Worm (Caenorhabditis elegans) whole organism, late embryonic: ENCODE data around the gene msp-64.

Source experiments
- C08G9.2 ChIP-seq: sonication (generic microtip); optimal IDR thresholded peaks from 2 replicates; lab custom pipeline; 2016; ENCODE audit warnings: mild to moderate bottlenecking, missing genetic modification characterization, moderate library complexity, missing compliant biosample characterization
- C38D4.7 ChIP-seq: fragments of 200-800 bp; sonication (Bioruptor generic); optimal IDR thresholded peaks from 2 replicates; lab custom pipeline; 2018; ENCODE audit warnings: mild to moderate bottlenecking, missing genetic modification characterization, moderate library complexity, missing compliant biosample characterization
- K02D7.2 ChIP-seq: sonication (generic microtip); optimal IDR thresholded peaks from 2 replicates; lab custom pipeline; 2017; ENCODE audit warnings: mild to moderate bottlenecking, missing genetic modification characterization, missing compliant biosample characterization
- K09A11.1 ChIP-seq: sonication (generic microtip); optimal IDR thresholded peaks from 2 replicates; lab custom pipeline; 2017; ENCODE audit warnings: antibody characterized with exemption, mild to moderate bottlenecking, missing genetic modification characterization, missing compliant biosample characterization; ENCODE audit not compliant: insufficient read depth
- T23F11.4 ChIP-seq: fragments of 200-800 bp; sonication (Bioruptor generic); optimal IDR thresholded peaks from 2 replicates; lab custom pipeline; 2018; ENCODE audit warnings: mild to moderate bottlenecking, missing genetic modification characterization, missing compliant biosample characterization
- Y22D7AL.16 ChIP-seq: sonication (generic microtip); optimal IDR thresholded peaks from 2 replicates; lab custom pipeline; 2016; ENCODE audit warnings: missing genetic modification characterization, missing compliant biosample characterization
- ahr-1 ChIP-seq: sonication (generic microtip); optimal IDR thresholded peaks from 2 replicates; lab custom pipeline; 2016; ENCODE audit warnings: missing genetic modification characterization, missing compliant biosample characterization
- ama-1 ChIP-seq: fragments of 150-350 bp; optimal IDR thresholded peaks from 2 replicates; lab custom pipeline; 2014
- ceh-14 ChIP-seq: sonication (generic microtip); optimal IDR thresholded peaks from 2 replicates; lab custom pipeline; 2016; ENCODE audit warnings: missing genotype, missing genetic modification characterization, missing compliant biosample characterization
- ceh-18 ChIP-seq: sonication (generic microtip); optimal IDR thresholded peaks from 2 replicates; lab custom pipeline; 2016; ENCODE audit warnings: missing genetic modification characterization, missing compliant biosample characterization
- ceh-24 ChIP-seq: sonication (generic microtip); optimal IDR thresholded peaks from 2 replicates; lab custom pipeline; 2016; ENCODE audit warnings: mild to moderate bottlenecking, missing genetic modification characterization, missing compliant biosample characterization
- ceh-34 ChIP-seq: sonication (generic microtip); optimal IDR thresholded peaks from 2 replicates; lab custom pipeline; 2016; ENCODE audit warnings: mild to moderate bottlenecking, missing genetic modification characterization, missing compliant biosample characterization
- ceh-45 ChIP-seq: fragments of 200-800 bp; sonication (Bioruptor generic); IDR thresholded peaks from 2 replicates; pipeline ENCODE4 v1.3.6; 2022; ENCODE audit warnings: missing genetic modification reagents, missing genetic modification characterization, missing compliant biosample characterization
- ceh-48 ChIP-seq: sonication (generic microtip); optimal IDR thresholded peaks from 2 replicates; lab custom pipeline; 2016; ENCODE audit warnings: missing genetic modification characterization, inconsistent platforms, missing compliant biosample characterization
- ceh-9 ChIP-seq: sonication (generic microtip); optimal IDR thresholded peaks from 2 replicates; lab custom pipeline; 2016; ENCODE audit warnings: mild to moderate bottlenecking, missing genetic modification characterization, inconsistent platforms, missing compliant biosample characterization
- dve-1 ChIP-seq: sonication (generic microtip); optimal IDR thresholded peaks from 2 replicates; lab custom pipeline; 2017; ENCODE audit warnings: antibody characterized with exemption, mild to moderate bottlenecking, missing genetic modification characterization, missing compliant biosample characterization
- elt-2 ChIP-seq: sonication (generic microtip); optimal IDR thresholded peaks from 2 replicates; lab custom pipeline; 2016; ENCODE audit warnings: missing genetic modification reagents, missing genetic modification characterization, missing compliant biosample characterization
- elt-4 ChIP-seq: sonication (generic microtip); optimal IDR thresholded peaks from 2 replicates; lab custom pipeline; 2016; ENCODE audit warnings: missing genetic modification characterization, missing compliant biosample characterization
- ets-4 ChIP-seq: sonication (generic microtip); optimal IDR thresholded peaks from 2 replicates; lab custom pipeline; 2016; ENCODE audit warnings: missing genetic modification characterization, missing compliant biosample characterization
- fax-1 ChIP-seq: sonication (generic microtip); optimal IDR thresholded peaks from 2 replicates; lab custom pipeline; 2016; ENCODE audit warnings: missing genotype, missing genetic modification characterization, missing compliant biosample characterization
- fkh-10 ChIP-seq: fragments of 150-350 bp; optimal IDR thresholded peaks from 2 replicates; lab custom pipeline; 2014; ENCODE audit warnings: missing biosample characterization, missing genetic modification reagents, missing genetic modification characterization
- gmeb-2 ChIP-seq: sonication (generic microtip); optimal IDR thresholded peaks from 2 replicates; lab custom pipeline; 2016; ENCODE audit warnings: missing genetic modification characterization, inconsistent platforms, missing compliant biosample characterization
- hlh-15 ChIP-seq: sonication (generic microtip); optimal IDR thresholded peaks from 2 replicates; lab custom pipeline; 2016; ENCODE audit warnings: missing genetic modification characterization, missing compliant biosample characterization
- hlh-6 ChIP-seq: sonication (generic microtip); optimal IDR thresholded peaks from 2 replicates; lab custom pipeline; 2016; ENCODE audit warnings: missing genotype, missing genetic modification characterization, missing compliant biosample characterization
- hlh-8 ChIP-seq: sonication (generic microtip); optimal IDR thresholded peaks from 2 replicates; lab custom pipeline; 2016; ENCODE audit warnings: missing genotype, missing genetic modification characterization, missing compliant biosample characterization
- lim-6 ChIP-seq: sonication (generic microtip); optimal IDR thresholded peaks from 2 replicates; lab custom pipeline; 2016; ENCODE audit warnings: missing genetic modification characterization, missing compliant biosample characterization
- lin-11 ChIP-seq: fragments of 200-800 bp; sonication (Bioruptor generic); optimal IDR thresholded peaks from 2 replicates; lab custom pipeline; 2018; ENCODE audit warnings: mild to moderate bottlenecking, missing genetic modification characterization, missing compliant biosample characterization
- madf-2 ChIP-seq: sonication (generic microtip); optimal IDR thresholded peaks from 2 replicates; lab custom pipeline; 2017; ENCODE audit warnings: missing genetic modification characterization, missing compliant biosample characterization
- nfya-1 ChIP-seq: sonication (generic microtip); optimal IDR thresholded peaks from 2 replicates; lab custom pipeline; 2017; ENCODE audit warnings: missing genetic modification characterization, mild to moderate bottlenecking, missing compliant biosample characterization, antibody characterized with exemption, moderate library complexity
- nhr-232 ChIP-seq: sonication (generic microtip); optimal IDR thresholded peaks from 2 replicates; lab custom pipeline; 2016; ENCODE audit warnings: missing genetic modification characterization, missing compliant biosample characterization
- npax-4 ChIP-seq: sonication (generic microtip); optimal IDR thresholded peaks from 2 replicates; lab custom pipeline; 2016; ENCODE audit warnings: missing genetic modification characterization, missing compliant biosample characterization
- odd-2 ChIP-seq: sonication (generic microtip); optimal IDR thresholded peaks from 2 replicates; lab custom pipeline; 2017; ENCODE audit warnings: antibody characterized with exemption, mild to moderate bottlenecking, missing genetic modification characterization, missing compliant biosample characterization
- pag-3 ChIP-seq: sonication (generic microtip); optimal IDR thresholded peaks from 2 replicates; lab custom pipeline; 2016; ENCODE audit warnings: missing compliant biosample characterization, missing genetic modification characterization, borderline replicate concordance
- pat-9 ChIP-seq: fragments of 200-800 bp; sonication (Bioruptor generic); optimal IDR thresholded peaks from 2 replicates; lab custom pipeline; 2018; ENCODE audit warnings: mild to moderate bottlenecking, missing genetic modification characterization, moderate library complexity, missing compliant biosample characterization
- pha-2 ChIP-seq: sonication (generic microtip); optimal IDR thresholded peaks from 2 replicates; lab custom pipeline; 2017; ENCODE audit warnings: mild to moderate bottlenecking, missing genetic modification characterization, missing compliant biosample characterization
- pha-4 ChIP-seq: fragments of 150-350 bp; optimal IDR thresholded peaks from 2 replicates; lab custom pipeline; 2018; ENCODE audit warnings: missing biosample characterization, missing genetic modification reagents, missing genetic modification characterization
- pros-1 ChIP-seq: fragments of 150-350 bp; optimal IDR thresholded peaks from 2 replicates; lab custom pipeline; 2014; ENCODE audit warnings: missing biosample characterization, missing genetic modification reagents, missing genetic modification characterization
- sdc-2 ChIP-seq: sonication (generic microtip); optimal IDR thresholded peaks from 2 replicates; lab custom pipeline; 2016; ENCODE audit warnings: missing genotype, missing genetic modification characterization, missing compliant biosample characterization
- sox-2 ChIP-seq: fragments of 200-800 bp; sonication (Bioruptor generic); IDR thresholded peaks from 2 replicates; pipeline ENCODE4 v1.3.6; 2022; ENCODE audit warnings: missing genetic modification reagents, missing genetic modification characterization, missing compliant biosample characterization
- sox-4 ChIP-seq: sonication (generic microtip); optimal IDR thresholded peaks from 2 replicates; lab custom pipeline; 2017; ENCODE audit warnings: mild to moderate bottlenecking, missing genetic modification characterization, inconsistent platforms, missing compliant biosample characterization
- tbx-2 ChIP-seq: sonication (generic microtip); optimal IDR thresholded peaks from 2 replicates; lab custom pipeline; 2016; ENCODE audit warnings: missing genetic modification characterization, missing compliant biosample characterization
- tbx-7 ChIP-seq: sonication (generic microtip); optimal IDR thresholded peaks from 2 replicates; lab custom pipeline; 2016; ENCODE audit warnings: missing genotype, missing genetic modification characterization, missing compliant biosample characterization
- ttx-3 ChIP-seq: sonication (generic microtip); optimal IDR thresholded peaks from 2 replicates; lab custom pipeline; 2016; ENCODE audit warnings: missing genetic modification reagents, missing genetic modification characterization, missing compliant biosample characterization
- unc-3 ChIP-seq, 2 experiments: fragments of 200-800 bp in 1 of 2; sonication (Bioruptor generic) in 1 of 2; sonication (generic microtip) in 1 of 2; conservative IDR thresholded peaks in 1 of 2; optimal IDR thresholded peaks in 1 of 2; 2 replicates each; pipeline versions ENCODE4 v1.3.6 to Lab custom; 2016 to 2022; ENCODE audit warnings: missing compliant biosample characterization in 2 of 2, missing genetic modification characterization in 2 of 2, missing genetic modification reagents in 1 of 2
- unc-42 ChIP-seq: sonication (generic microtip); optimal IDR thresholded peaks from 2 replicates; lab custom pipeline; 2016; ENCODE audit warnings: missing genotype, missing genetic modification characterization, missing compliant biosample characterization
- unc-86 ChIP-seq: sonication (generic microtip); optimal IDR thresholded peaks from 2 replicates; lab custom pipeline; 2016; ENCODE audit warnings: missing genetic modification characterization, missing compliant biosample characterization
- zip-5 ChIP-seq: sonication (generic microtip); optimal IDR thresholded peaks from 2 replicates; lab custom pipeline; 2016; ENCODE audit warnings: missing genetic modification characterization, missing compliant biosample characterization

Gene msp-64

ce11 chrII:5846181-5846580, 36.1 kb upstream of the msp-64 start:
- no peak for TF ChIP-seq fax-1
- TF ChIP-seq T23F11.4, result no peak
- no peak for TF ChIP-seq ttx-3 (tag; lab: Kevin White, UChicago)
- no peak for TF ChIP-seq pha-4
- TF ChIP-seq elt-2, result peak; percentile 58
- TF ChIP-seq sox-2, result no peak

ce11 chrII:5845441-5845840, 35.3 kb upstream of the msp-64 start, which contains the start of the genes ZK1248.17 and H41C03.3:
Gene ZK1248.17 (minus strand): TSS chrII:5845541.
Gene H41C03.3 (plus strand): TSS chrII:5845777.
- TF ChIP-seq elt-2, result no peak
- TF ChIP-seq madf-2 (tag; lab: Kevin White, UChicago), result no peak
- no peak for TF ChIP-seq K02D7.2
- no peak for TF ChIP-seq lim-6
- no peak for TF ChIP-seq ceh-18 (tag; lab: Kevin White, UChicago)
- TF ChIP-seq ceh-14 (tag; lab: Kevin White, UChicago), result no peak
- TF ChIP-seq ceh-24, result no peak
- TF ChIP-seq T23F11.4, result no peak
- TF ChIP-seq pat-9, result no peak
- no peak for TF ChIP-seq hlh-15 (tag; lab: Kevin White, UChicago)
- no peak for TF ChIP-seq npax-4 (tag; lab: Kevin White, UChicago)

ce11 chrII:5844694-5845129, 34.6 kb upstream of the msp-64 start:
- peak; percentile 70 for TF ChIP-seq pag-3 (tag; lab: Kevin White, UChicago)
- TF ChIP-seq hlh-6 (tag; lab: Kevin White, UChicago), result peak; percentile 65
- no peak for TF ChIP-seq ceh-9 (tag; lab: Kevin White, UChicago)
- TF ChIP-seq tbx-2 (tag; lab: Kevin White, UChicago), result peak; percentile 96
- TF ChIP-seq pha-2, result peak; percentile 82
- peak; percentile 87 for TF ChIP-seq pros-1 (tag; lab: Kevin White, UChicago)
- peak; percentile 76 for TF ChIP-seq hlh-8
- peak; percentile 92 for TF ChIP-seq nfya-1 (tag; lab: Kevin White, UChicago)
- no peak for TF ChIP-seq pha-4
- peak; percentile 99 for TF ChIP-seq ceh-18 (tag; lab: Kevin White, UChicago)
- TF ChIP-seq fkh-10 (GFP tag; lab: Kevin White, UChicago), result peak; percentile 73
- TF ChIP-seq dve-1 (tag; lab: Kevin White, UChicago), result peak; percentile 99
- peak; percentile 82 for TF ChIP-seq C08G9.2 (tag; lab: Kevin White, UChicago)
- TF ChIP-seq sdc-2, result peak; percentile 74
- TF ChIP-seq ahr-1, result peak; percentile 46
- TF ChIP-seq ceh-34 (tag; lab: Kevin White, UChicago), result peak; percentile 92
- TF ChIP-seq unc-42 (tag; lab: Kevin White, UChicago), result peak; percentile 99
- TF ChIP-seq K09A11.1 (tag; lab: Kevin White, UChicago), result peak; percentile 76
- TF ChIP-seq madf-2 (tag; lab: Kevin White, UChicago), result peak; percentile 81
- peak; percentile 46 for TF ChIP-seq nhr-232 (tag; lab: Kevin White, UChicago)
- peak; percentile 83 for TF ChIP-seq unc-86 (tag; lab: Kevin White, UChicago)
- peak; percentile 65 for TF ChIP-seq hlh-15 (tag; lab: Kevin White, UChicago)
- peak; percentile 100 for TF ChIP-seq ama-1 (lab: Kevin White, UChicago)
- TF ChIP-seq ets-4 (tag; lab: Kevin White, UChicago), result peak; percentile 85
- TF ChIP-seq lim-6, result peak; percentile 77
- peak; percentile 63 for TF ChIP-seq lin-11 (tag; lab: Kevin White, UChicago)
- TF ChIP-seq ceh-14 (tag; lab: Kevin White, UChicago), result peak; percentile 94
- TF ChIP-seq C38D4.7 (GFP tag; lab: Kevin White, UChicago), result peak; percentile 59
- TF ChIP-seq ceh-48, result peak; percentile 41
- TF ChIP-seq Y22D7AL.16 (tag; lab: Kevin White, UChicago), result peak; percentile 57
- peak; percentile 32 for TF ChIP-seq zip-5
- peak; percentile 53; the same call in 1 of the 2 replicates for TF ChIP-seq unc-3 (GFP tag; conservative IDR thresholded peaks at IDR 0.05; lab: Robert Waterston, UW)
- TF ChIP-seq unc-3 (tag; optimal IDR thresholded peaks at IDR 0.05; lab: Kevin White, UChicago), result peak; percentile 85
- TF ChIP-seq npax-4 (tag; lab: Kevin White, UChicago), result peak; percentile 54
- no peak for TF ChIP-seq ceh-45
- peak; percentile 55 for TF ChIP-seq gmeb-2
- TF ChIP-seq tbx-7 (tag; lab: Kevin White, UChicago), result peak; percentile 44
- TF ChIP-seq odd-2 (tag; lab: Kevin White, UChicago), result no peak
- no peak for TF ChIP-seq elt-4
- peak; percentile 70 for TF ChIP-seq ttx-3 (tag; lab: Kevin White, UChicago)
- peak; percentile 83 for TF ChIP-seq pat-9
- TF ChIP-seq sox-4 (tag; lab: Kevin White, UChicago), result peak; percentile 81
